Fruit fly (Drosophila melanogaster) whole organism, wandering third instar larva: ENCODE results near the gene Or71a.

Experiments used
- Abd-B ChIP-seq: fragments of >200 bp; optimal IDR thresholded peaks from 2 replicates; lab custom pipeline; 2017; ENCODE audit warnings: missing biosample characterization, missing genetic modification characterization
- Dfd ChIP-seq: fragments of >200 bp; optimal IDR thresholded peaks from 2 replicates; lab custom pipeline; 2017; ENCODE audit warnings: missing biosample characterization, missing genetic modification characterization
- h ChIP-seq: fragments of 200-800 bp; sonication (Bioruptor generic); optimal IDR thresholded peaks from 3 replicates; lab custom pipeline; 2016; ENCODE audit warnings: missing biosample characterization, mild to moderate bottlenecking, missing genetic modification characterization
- usp ChIP-seq: fragments of >200 bp; optimal IDR thresholded peaks from 2 replicates; lab custom pipeline; 2017; ENCODE audit warnings: missing biosample characterization, missing genetic modification characterization
- woc ChIP-seq: sonication (Bioruptor generic); optimal IDR thresholded peaks from 2 replicates; lab custom pipeline; 2016; ENCODE audit warnings: missing biosample characterization, mild to moderate bottlenecking, missing genetic modification characterization

dm6 chr3L:15073680-15074079 is 4.6 kb downstream of the Or71a start:
- TF ChIP-seq usp (GFP tag; lab: Kevin White, UChicago) = no peak
- no peak for TF ChIP-seq woc (GFP tag; lab: Kevin White, UChicago)
- no peak for TF ChIP-seq Abd-B (GFP tag; lab: Kevin White, UChicago)
- TF ChIP-seq h (GFP tag; lab: Kevin White, UChicago) = no peak
- TF ChIP-seq Dfd (GFP tag; lab: Kevin White, UChicago) = no peak
